Worm (Caenorhabditis elegans) whole organism, late embryonic: Measurements from ENCODE around the gene C01G12.9.

Experiments
- C08G9.2 ChIP-seq: sonication (generic microtip); optimal IDR thresholded peaks from 2 replicates; lab custom pipeline; 2016; ENCODE audit warnings: mild to moderate bottlenecking, missing genetic modification characterization, moderate library complexity, missing compliant biosample characterization
- K09A11.1 ChIP-seq: sonication (generic microtip); optimal IDR thresholded peaks from 2 replicates; lab custom pipeline; 2017; ENCODE audit warnings: antibody characterized with exemption, mild to moderate bottlenecking, missing genetic modification characterization, missing compliant biosample characterization; ENCODE audit not compliant: insufficient read depth
- T23F11.4 ChIP-seq: fragments of 200-800 bp; sonication (Bioruptor generic); optimal IDR thresholded peaks from 2 replicates; lab custom pipeline; 2018; ENCODE audit warnings: mild to moderate bottlenecking, missing genetic modification characterization, missing compliant biosample characterization
- Y22D7AL.16 ChIP-seq: sonication (generic microtip); optimal IDR thresholded peaks from 2 replicates; lab custom pipeline; 2016; ENCODE audit warnings: missing genetic modification characterization, missing compliant biosample characterization
- ceh-2 ChIP-seq: sonication (generic microtip); optimal IDR thresholded peaks from 2 replicates; lab custom pipeline; 2016; ENCODE audit warnings: missing genotype, missing genetic modification characterization, missing compliant biosample characterization
- ceh-24 ChIP-seq: sonication (generic microtip); optimal IDR thresholded peaks from 2 replicates; lab custom pipeline; 2016; ENCODE audit warnings: mild to moderate bottlenecking, missing genetic modification characterization, missing compliant biosample characterization
- ceh-30 ChIP-seq: fragments of 150-350 bp; optimal IDR thresholded peaks from 2 replicates; lab custom pipeline; 2014; ENCODE audit warnings: missing biosample characterization, missing genetic modification characterization
- ceh-31 ChIP-seq: sonication (generic microtip); optimal IDR thresholded peaks from 2 replicates; lab custom pipeline; 2016; ENCODE audit warnings: missing genetic modification characterization, missing compliant biosample characterization
- ceh-34 ChIP-seq: sonication (generic microtip); optimal IDR thresholded peaks from 2 replicates; lab custom pipeline; 2016; ENCODE audit warnings: mild to moderate bottlenecking, missing genetic modification characterization, missing compliant biosample characterization
- ceh-6 ChIP-seq: fragments of 200-800 bp; sonication (Bioruptor generic); optimal IDR thresholded peaks from 2 replicates; lab custom pipeline; 2018; ENCODE audit warnings: mild to moderate bottlenecking, missing genetic modification characterization, missing compliant biosample characterization
- ceh-9 ChIP-seq: sonication (generic microtip); optimal IDR thresholded peaks from 2 replicates; lab custom pipeline; 2016; ENCODE audit warnings: mild to moderate bottlenecking, missing genetic modification characterization, inconsistent platforms, missing compliant biosample characterization
- che-1 ChIP-seq: sonication (generic microtip); optimal IDR thresholded peaks from 2 replicates; lab custom pipeline; 2016; ENCODE audit warnings: mild to moderate bottlenecking, missing genetic modification characterization, missing compliant biosample characterization
- dmd-4 ChIP-seq: sonication (generic microtip); optimal IDR thresholded peaks from 2 replicates; lab custom pipeline; 2016; ENCODE audit warnings: borderline replicate concordance, missing genetic modification characterization, missing compliant biosample characterization
- dve-1 ChIP-seq: sonication (generic microtip); optimal IDR thresholded peaks from 2 replicates; lab custom pipeline; 2017; ENCODE audit warnings: antibody characterized with exemption, mild to moderate bottlenecking, missing genetic modification characterization, missing compliant biosample characterization
- elt-2 ChIP-seq: sonication (generic microtip); optimal IDR thresholded peaks from 2 replicates; lab custom pipeline; 2016; ENCODE audit warnings: missing genetic modification reagents, missing genetic modification characterization, missing compliant biosample characterization
- elt-4 ChIP-seq: sonication (generic microtip); optimal IDR thresholded peaks from 2 replicates; lab custom pipeline; 2016; ENCODE audit warnings: missing genetic modification characterization, missing compliant biosample characterization
- ets-4 ChIP-seq: sonication (generic microtip); optimal IDR thresholded peaks from 2 replicates; lab custom pipeline; 2016; ENCODE audit warnings: missing genetic modification characterization, missing compliant biosample characterization
- fkh-6 ChIP-seq: sonication (generic microtip); optimal IDR thresholded peaks from 2 replicates; lab custom pipeline; 2016; ENCODE audit warnings: missing genetic modification characterization, missing compliant biosample characterization
- hlh-13 ChIP-seq: fragments of 200-800 bp; sonication (Bioruptor generic); optimal IDR thresholded peaks from 2 replicates; lab custom pipeline; 2018; ENCODE audit warnings: mild to moderate bottlenecking, missing genetic modification characterization, missing compliant biosample characterization
- hlh-15 ChIP-seq: sonication (generic microtip); optimal IDR thresholded peaks from 2 replicates; lab custom pipeline; 2016; ENCODE audit warnings: missing genetic modification characterization, missing compliant biosample characterization
- hlh-6 ChIP-seq: sonication (generic microtip); optimal IDR thresholded peaks from 2 replicates; lab custom pipeline; 2016; ENCODE audit warnings: missing genotype, missing genetic modification characterization, missing compliant biosample characterization
- lim-6 ChIP-seq: sonication (generic microtip); optimal IDR thresholded peaks from 2 replicates; lab custom pipeline; 2016; ENCODE audit warnings: missing genetic modification characterization, missing compliant biosample characterization
- madf-2 ChIP-seq: sonication (generic microtip); optimal IDR thresholded peaks from 2 replicates; lab custom pipeline; 2017; ENCODE audit warnings: missing genetic modification characterization, missing compliant biosample characterization
- mec-3 ChIP-seq: sonication (generic microtip); optimal IDR thresholded peaks from 2 replicates; lab custom pipeline; 2016; ENCODE audit warnings: borderline replicate concordance, missing genetic modification characterization, missing compliant biosample characterization
- nhr-11 ChIP-seq: fragments of 150-350 bp; optimal IDR thresholded peaks from 2 replicates; lab custom pipeline; 2014; ENCODE audit warnings: missing biosample characterization, missing genetic modification characterization
- nhr-232 ChIP-seq: sonication (generic microtip); optimal IDR thresholded peaks from 2 replicates; lab custom pipeline; 2016; ENCODE audit warnings: missing genetic modification characterization, missing compliant biosample characterization
- odd-2 ChIP-seq: sonication (generic microtip); optimal IDR thresholded peaks from 2 replicates; lab custom pipeline; 2017; ENCODE audit warnings: antibody characterized with exemption, mild to moderate bottlenecking, missing genetic modification characterization, missing compliant biosample characterization
- pax-1 ChIP-seq: fragments of 150-350 bp; optimal IDR thresholded peaks from 2 replicates; lab custom pipeline; 2014; ENCODE audit warnings: missing biosample characterization, missing genetic modification characterization
- pqm-1 ChIP-seq: sonication (generic microtip); optimal IDR thresholded peaks from 2 replicates; lab custom pipeline; 2016; ENCODE audit warnings: missing genetic modification characterization, missing compliant biosample characterization
- pros-1 ChIP-seq: fragments of 150-350 bp; optimal IDR thresholded peaks from 2 replicates; lab custom pipeline; 2014; ENCODE audit warnings: missing biosample characterization, missing genetic modification reagents, missing genetic modification characterization
- sdc-2 ChIP-seq: sonication (generic microtip); optimal IDR thresholded peaks from 2 replicates; lab custom pipeline; 2016; ENCODE audit warnings: missing genotype, missing genetic modification characterization, missing compliant biosample characterization
- sox-2 ChIP-seq: fragments of 200-800 bp; sonication (Bioruptor generic); IDR thresholded peaks from 2 replicates; pipeline ENCODE4 v1.3.6; 2022; ENCODE audit warnings: missing genetic modification reagents, missing genetic modification characterization, missing compliant biosample characterization
- syd-9 ChIP-seq: sonication (generic microtip); optimal IDR thresholded peaks from 2 replicates; lab custom pipeline; 2016; ENCODE audit warnings: mild to moderate bottlenecking, missing genetic modification characterization, moderate library complexity, missing compliant biosample characterization
- tbx-7 ChIP-seq: sonication (generic microtip); optimal IDR thresholded peaks from 2 replicates; lab custom pipeline; 2016; ENCODE audit warnings: missing genotype, missing genetic modification characterization, missing compliant biosample characterization
- ttx-3 ChIP-seq: sonication (generic microtip); optimal IDR thresholded peaks from 2 replicates; lab custom pipeline; 2016; ENCODE audit warnings: missing genetic modification reagents, missing genetic modification characterization, missing compliant biosample characterization
- unc-42 ChIP-seq: sonication (generic microtip); optimal IDR thresholded peaks from 2 replicates; lab custom pipeline; 2016; ENCODE audit warnings: missing genotype, missing genetic modification characterization, missing compliant biosample characterization
- unc-86 ChIP-seq: sonication (generic microtip); optimal IDR thresholded peaks from 2 replicates; lab custom pipeline; 2016; ENCODE audit warnings: missing genetic modification characterization, missing compliant biosample characterization
- ztf-16 ChIP-seq: sonication (generic microtip); optimal IDR thresholded peaks from 2 replicates; lab custom pipeline; 2017; ENCODE audit warnings: missing genetic modification characterization, missing compliant biosample characterization

Gene C01G12.9

DNA sequence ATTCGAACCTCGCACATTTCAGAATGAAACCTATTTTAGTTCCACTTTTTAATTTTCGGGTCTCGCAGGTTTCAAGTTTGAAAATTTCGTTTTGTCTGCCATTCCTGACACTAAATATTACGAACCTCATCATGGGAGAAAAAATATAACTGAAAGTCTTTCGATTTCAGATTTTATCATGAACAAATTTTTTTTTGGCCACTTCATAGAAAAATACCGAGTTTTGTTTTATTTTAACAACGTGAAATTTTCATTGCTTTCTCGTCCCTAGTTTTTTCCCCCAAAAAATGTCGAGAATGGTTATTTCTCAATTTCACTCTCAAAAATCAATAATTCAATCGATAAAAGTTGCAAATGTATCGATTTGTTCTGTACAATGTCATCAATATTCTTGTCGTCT lies at the start of gene C01G12.9:
Gene C01G12.9 (plus strand): TSS at position 301 of the 400 bp plus-strand sequence.
- TF ChIP-seq ceh-34 (tag; lab: Kevin White, UChicago) (no peak), tbx-7 (tag; lab: Kevin White, UChicago) (no peak), hlh-13 (GFP tag; lab: Kevin White, UChicago) (no peak), C08G9.2 (no peak), ttx-3 (no peak), pqm-1 (tag; lab: Kevin White, UChicago) (no peak), hlh-6 (tag; lab: Kevin White, UChicago) (no peak), pax-1 (tag; lab: Kevin White, UChicago) (no peak), nhr-11 (no peak), ztf-16 (tag; lab: Kevin White, UChicago) (no peak), K09A11.1 (tag; lab: Kevin White, UChicago) (no peak), ceh-9 (tag; lab: Kevin White, UChicago) (no peak)
- TF ChIP-seq, all 69 proteins: peak for 0

ce11 chrII:14534000-14534399 lies 44.8 kb upstream of the C01G12.9 start, which contains the start of gene C04H5.1:
Gene C04H5.1, plus strand, starts transcription at chrII:14534300.
- no peak for TF ChIP-seq elt-2
- TF ChIP-seq syd-9 (tag; lab: Kevin White, UChicago) = no peak
- TF ChIP-seq ceh-6 (GFP tag; lab: Kevin White, UChicago) = no peak
- no peak for TF ChIP-seq fkh-6 (tag; lab: Kevin White, UChicago)
- no peak for TF ChIP-seq hlh-13 (GFP tag; lab: Kevin White, UChicago)
- TF ChIP-seq tbx-7 (tag; lab: Kevin White, UChicago) = no peak
- TF ChIP-seq ceh-34 (tag; lab: Kevin White, UChicago) = no peak
- TF ChIP-seq unc-86 (tag; lab: Kevin White, UChicago) = no peak

DNA sequence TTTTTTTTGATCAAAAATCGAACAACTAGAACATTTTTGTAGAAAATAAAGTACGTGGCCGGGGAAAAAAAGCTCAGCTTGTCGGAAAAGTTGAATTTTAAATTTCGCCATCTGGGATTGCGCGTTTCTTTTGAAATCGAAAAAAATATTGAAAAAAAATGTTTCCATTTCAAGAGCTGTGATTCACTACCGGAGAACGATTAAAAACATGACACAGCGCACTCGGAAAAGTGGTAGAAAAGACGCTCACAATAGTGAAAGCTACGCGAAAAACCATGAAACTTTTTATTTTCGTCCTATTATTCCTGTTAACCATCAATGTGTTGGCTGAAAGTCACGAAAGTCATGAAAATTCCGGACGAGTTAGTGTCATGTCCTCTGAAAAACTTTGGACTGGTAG lies 41.1 kb upstream of the C01G12.9 start, which contains the start of the genes clec-147 and C04H5.7:
Gene clec-147 (minus strand): TSS at position 101 of the 400 bp plus-strand sequence.
Gene C04H5.7 (plus strand): TSS at position 219 of the 400 bp plus-strand sequence.
- TF ChIP-seq tbx-7 (tag; lab: Kevin White, UChicago) = no peak
- no peak for TF ChIP-seq elt-4 (tag; lab: Kevin White, UChicago)
- TF ChIP-seq ceh-2 (tag; lab: Kevin White, UChicago) = no peak
- TF ChIP-seq, all 69 proteins: peak for 0

ce11 chrII:14540551-14540950 lies 38.3 kb upstream of the C01G12.9 start:
- no peak for TF ChIP-seq mec-3 (tag; lab: Kevin White, UChicago)
- TF ChIP-seq elt-2 = peak; percentile 44

- TF ChIP-seq lim-6 (tag; lab: Kevin White, UChicago) (no peak), ceh-30 (no peak), dmd-4 (no peak), T23F11.4 (GFP tag; lab: Kevin White, UChicago) (no peak), ceh-24 (tag; lab: Kevin White, UChicago) (no peak), ceh-6 (GFP tag; lab: Kevin White, UChicago) (no peak), ets-4 (tag; lab: Kevin White, UChicago) (no peak), unc-42 (tag; lab: Kevin White, UChicago) (no peak)
- TF ChIP-seq, all 69 proteins: peak for 0
Measured at ce11 chrII:14548691-14549090, 30.1 kb upstream of the C01G12.9 start, which contains the start of gene gcy-29. Gene gcy-29, minus strand, starts transcription at chrII:14548791.

DNA sequence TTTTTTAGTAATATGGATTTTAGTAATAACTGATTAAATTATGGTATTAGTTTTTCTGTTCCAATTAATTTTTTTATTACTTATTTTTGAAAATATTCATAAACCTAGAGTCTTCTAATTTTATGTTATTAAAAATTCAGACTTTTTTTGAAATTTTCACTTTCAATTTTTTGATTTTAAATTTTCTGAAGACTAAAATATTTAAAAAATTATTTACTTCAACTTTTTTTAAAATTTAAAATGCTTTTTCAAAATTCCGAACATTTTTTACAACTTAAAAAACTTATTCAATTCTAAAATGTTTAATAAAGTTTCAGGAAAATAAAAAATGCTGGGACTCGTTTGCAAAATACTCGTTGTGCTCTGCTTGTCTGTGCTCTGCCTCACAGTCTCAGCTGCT lies 28.2 kb upstream of the C01G12.9 start, which contains the start of gene nlp-41:
Gene nlp-41 (plus strand): TSS at position 301 of the 400 bp plus-strand sequence.
- TF ChIP-seq Y22D7AL.16 (tag; lab: Kevin White, UChicago) (no peak), ceh-34 (tag; lab: Kevin White, UChicago) (no peak), ceh-30 (no peak), madf-2 (no peak), sdc-2 (tag; lab: Kevin White, UChicago) (no peak), sox-2 (GFP tag; lab: Robert Waterston, UW) (no peak), dve-1 (no peak), odd-2 (tag; lab: Kevin White, UChicago) (no peak), che-1 (tag; lab: Kevin White, UChicago) (no peak), hlh-13 (GFP tag; lab: Kevin White, UChicago) (no peak), fkh-6 (tag; lab: Kevin White, UChicago) (no peak), pros-1 (tag; lab: Kevin White, UChicago) (no peak), hlh-15 (tag; lab: Kevin White, UChicago) (no peak), pqm-1 (tag; lab: Kevin White, UChicago) (no peak), nhr-232 (no peak), tbx-7 (tag; lab: Kevin White, UChicago) (no peak), ceh-31 (tag; lab: Kevin White, UChicago) (no peak)
